Fruit fly (Drosophila melanogaster): ENCODE measurements around the gene Trs23.

Trs23 gene

DNA sequence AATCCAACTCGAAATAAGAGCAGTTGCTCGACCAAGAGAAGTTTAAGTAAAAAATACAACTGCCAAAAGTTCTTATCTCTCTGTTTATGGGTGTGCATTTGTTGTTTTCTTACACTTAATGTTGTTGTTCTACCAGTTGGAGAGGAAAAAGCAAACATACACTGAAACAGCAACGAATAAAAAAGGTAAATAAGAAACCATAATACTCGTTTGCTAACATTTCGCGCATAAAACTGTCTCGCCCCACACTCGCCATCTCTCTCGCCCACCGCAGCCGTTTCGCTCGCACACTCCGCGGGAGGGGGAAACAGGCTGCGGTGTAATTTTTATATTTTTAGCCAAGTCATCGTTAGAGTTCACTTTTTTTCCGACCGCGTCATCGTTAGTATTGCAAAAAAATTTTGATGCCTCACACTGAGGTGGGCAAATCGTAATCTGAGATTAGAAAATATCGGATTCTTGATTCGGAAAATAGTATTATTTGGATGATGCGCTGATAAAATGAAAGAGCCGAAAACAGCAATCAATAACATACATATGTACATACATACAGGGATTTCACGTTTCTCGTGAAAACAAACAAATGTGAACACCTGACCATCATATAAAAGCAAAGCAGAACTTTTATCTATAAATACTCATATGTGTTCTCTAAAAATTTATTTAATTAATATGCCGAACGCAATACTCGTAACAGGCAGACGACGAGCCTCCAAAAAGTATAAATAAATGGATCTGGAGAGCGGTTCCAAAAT is 6.6 kb downstream of the Trs23 start:
- no peak for TF ChIP-seq insv (optimal IDR thresholded peaks at IDR 0.05)
- no peak for TF ChIP-seq Myc (optimal IDR thresholded peaks at IDR 0.05)
- TF ChIP-seq h (optimal IDR thresholded peaks at IDR 0.05): no peak
- TF ChIP-seq psq (optimal IDR thresholded peaks at IDR 0.05): no peak
- TF ChIP-seq Sin3A (optimal IDR thresholded peaks at IDR 0.05): no peak
- TF ChIP-seq ttk (optimal IDR thresholded peaks at IDR 0.05): no peak

DNA sequence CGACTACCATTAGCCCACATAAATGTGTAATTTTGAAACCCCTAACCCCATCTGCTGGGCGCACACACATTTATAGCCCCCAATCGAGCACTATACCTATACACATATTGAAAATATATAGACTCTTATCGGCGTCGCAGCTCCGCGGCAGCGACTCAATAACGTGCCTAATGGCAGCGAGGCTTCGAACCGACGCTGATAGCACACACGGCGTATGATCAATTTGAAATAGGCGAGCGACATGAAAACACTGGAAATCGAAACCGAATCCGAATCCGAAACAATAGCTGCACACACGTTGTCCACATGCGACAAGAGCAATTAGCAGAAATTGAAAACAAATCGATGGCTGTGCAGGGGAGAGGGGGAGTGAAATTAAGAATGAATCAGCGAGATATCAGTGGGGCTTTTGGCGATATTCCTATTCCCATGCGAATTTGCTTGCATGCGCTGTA is 8.2 kb downstream of the Trs23 start:
- TF ChIP-seq psq (optimal IDR thresholded peaks at IDR 0.05) (no peak), h (optimal IDR thresholded peaks at IDR 0.05) (no peak), ttk (optimal IDR thresholded peaks at IDR 0.05) (no peak)

- TF ChIP-seq Sin3A (optimal IDR thresholded peaks at IDR 0.05) (no peak), psq (optimal IDR thresholded peaks at IDR 0.05) (no peak)
Measured at dm6 chr2L:8697915-8698627, 12.0 kb downstream of the Trs23 start.

DNA sequence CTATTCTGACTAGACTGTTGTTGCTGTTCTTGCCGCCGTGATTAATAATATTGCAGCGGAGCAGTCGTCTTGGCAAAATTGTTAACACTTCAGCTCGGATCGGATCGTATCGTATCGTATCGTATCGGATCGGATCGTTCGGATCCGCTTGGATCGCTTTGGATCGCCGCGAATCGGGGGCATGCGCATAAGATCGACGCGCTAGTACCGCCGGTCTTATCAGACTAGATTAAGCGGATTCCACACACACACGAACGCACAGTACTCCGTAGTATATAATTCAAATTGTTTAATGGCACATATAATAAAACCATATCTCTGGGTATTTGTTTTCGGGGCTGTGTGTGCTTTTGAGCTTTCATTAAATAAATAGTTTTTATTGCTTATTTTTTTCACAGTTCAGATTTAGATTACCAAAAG is 13.9 kb downstream of the Trs23 start:
- no peak for TF ChIP-seq h (optimal IDR thresholded peaks at IDR 0.05)
- no peak for TF ChIP-seq Myc (optimal IDR thresholded peaks at IDR 0.05)
- TF ChIP-seq psq (optimal IDR thresholded peaks at IDR 0.05): no peak
- no peak for TF ChIP-seq Sin3A (optimal IDR thresholded peaks at IDR 0.05)
- no peak for TF ChIP-seq ttk (optimal IDR thresholded peaks at IDR 0.05)
- no peak for TF ChIP-seq insv (optimal IDR thresholded peaks at IDR 0.05)

- TF ChIP-seq h (optimal IDR thresholded peaks at IDR 0.05) (no peak), ttk (optimal IDR thresholded peaks at IDR 0.05) (no peak), psq (optimal IDR thresholded peaks at IDR 0.05) (no peak), Myc (optimal IDR thresholded peaks at IDR 0.05) (no peak), Sin3A (optimal IDR thresholded peaks at IDR 0.05) (no peak), insv (optimal IDR thresholded peaks at IDR 0.05) (no peak)
Measured at dm6 chr2L:8700870-8701616, 15.0 kb downstream of the Trs23 start.

- TF ChIP-seq insv (optimal IDR thresholded peaks at IDR 0.05): no peak
- no peak for TF ChIP-seq psq (optimal IDR thresholded peaks at IDR 0.05)
Measured at dm6 chr2L:8702907-8703626, 17.0 kb downstream of the Trs23 start.

dm6 chr2L:8704648-8705622 is 18.9 kb downstream of the Trs23 start, which contains the start of gene CatB:
Gene CatB (plus strand): TSS chr2L:8705572.
- TF ChIP-seq Sin3A (optimal IDR thresholded peaks at IDR 0.05) (no peak), ttk (optimal IDR thresholded peaks at IDR 0.05) (no peak), insv (optimal IDR thresholded peaks at IDR 0.05) (no peak), h (optimal IDR thresholded peaks at IDR 0.05) (no peak), Myc (optimal IDR thresholded peaks at IDR 0.05) (no peak), psq (optimal IDR thresholded peaks at IDR 0.05) (no peak)

dm6 chr2L:8707522-8707921 is 21.5 kb downstream of the Trs23 start:
- TF ChIP-seq insv (optimal IDR thresholded peaks at IDR 0.05) (no peak), Sin3A (optimal IDR thresholded peaks at IDR 0.05) (no peak), Myc (optimal IDR thresholded peaks at IDR 0.05) (no peak), ttk (optimal IDR thresholded peaks at IDR 0.05) (no peak), h (optimal IDR thresholded peaks at IDR 0.05) (no peak), psq (optimal IDR thresholded peaks at IDR 0.05) (no peak)

- TF ChIP-seq h (optimal IDR thresholded peaks at IDR 0.05) (no peak), psq (optimal IDR thresholded peaks at IDR 0.05) (no peak), insv (optimal IDR thresholded peaks at IDR 0.05) (no peak), Sin3A (optimal IDR thresholded peaks at IDR 0.05) (no peak), Myc (optimal IDR thresholded peaks at IDR 0.05) (no peak), ttk (optimal IDR thresholded peaks at IDR 0.05) (no peak)
Measured at dm6 chr2L:8708399-8709077, 22.5 kb downstream of the Trs23 start.

DNA sequence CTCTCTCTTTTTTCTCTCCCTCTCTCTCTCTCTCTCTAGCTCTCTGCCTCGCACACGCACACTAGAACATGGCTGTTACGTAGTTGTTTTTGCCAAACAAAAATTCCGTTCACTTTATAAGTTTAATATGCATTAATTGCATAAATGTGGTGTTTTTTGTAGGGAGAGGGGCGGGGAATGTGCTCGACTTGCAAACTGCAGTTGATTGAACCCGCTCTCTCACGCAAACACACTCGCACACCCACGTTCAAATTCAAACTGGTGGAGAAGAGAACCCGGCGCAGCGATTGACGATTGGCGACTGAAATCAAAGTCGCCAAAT is 23.0 kb downstream of the Trs23 start:
- no peak for TF ChIP-seq h (optimal IDR thresholded peaks at IDR 0.05)
- TF ChIP-seq Myc (optimal IDR thresholded peaks at IDR 0.05): no peak
- TF ChIP-seq insv (optimal IDR thresholded peaks at IDR 0.05): no peak
- no peak for TF ChIP-seq psq (optimal IDR thresholded peaks at IDR 0.05)
- no peak for TF ChIP-seq ttk (optimal IDR thresholded peaks at IDR 0.05)
- TF ChIP-seq Sin3A (optimal IDR thresholded peaks at IDR 0.05): no peak
